Worm (Caenorhabditis elegans): ENCODE data around the gene nhr-48.

Gene nhr-48

ce11 chrX:15713189-15713588, 5.2 kb downstream of the nhr-48 start:
- no peak for TF ChIP-seq unc-62 (GFP tag; optimal IDR thresholded peaks at IDR 0.05)

ce11 chrX:15716971-15717370, 9.0 kb downstream of the nhr-48 start:
- TF ChIP-seq unc-62 (GFP tag; optimal IDR thresholded peaks at IDR 0.05) = no peak

ce11 chrX:15718325-15718724, 10.3 kb downstream of the nhr-48 start, which contains the start of gene ZK662.6:
Gene ZK662.6 (plus strand): TSS chrX:15718625.
- TF ChIP-seq unc-62 (GFP tag; optimal IDR thresholded peaks at IDR 0.05) = no peak

ce11 chrX:15721346-15721745, 13.3 kb downstream of the nhr-48 start, which contains the start of gene ZK662.5:
Gene ZK662.5 (plus strand): TSS chrX:15721646.
- TF ChIP-seq unc-62 (GFP tag; optimal IDR thresholded peaks at IDR 0.05) = no peak

ce11 chrX:15724994-15725393, 17.0 kb downstream of the nhr-48 start:
- TF ChIP-seq unc-62 (GFP tag; optimal IDR thresholded peaks at IDR 0.05) = no peak

- no peak for TF ChIP-seq unc-62 (GFP tag; optimal IDR thresholded peaks at IDR 0.05)
These were observed 17.7 kb downstream of the nhr-48 start, which contains the start of gene lin-15B for ce11 chrX:15725566-15726173. Gene lin-15B (plus strand): TSS chrX:15726123.

ce11 chrX:15730342-15730741, 22.3 kb downstream of the nhr-48 start:
- no peak for TF ChIP-seq unc-62 (GFP tag; optimal IDR thresholded peaks at IDR 0.05)

- no peak for TF ChIP-seq unc-62 (GFP tag; optimal IDR thresholded peaks at IDR 0.05)
These were observed 23.7 kb downstream of the nhr-48 start, which contains the start of gene lin-15A for ce11 chrX:15731668-15732067. Gene lin-15A (plus strand): TSS chrX:15731968.

- no peak for TF ChIP-seq unc-62 (GFP tag; optimal IDR thresholded peaks at IDR 0.05)
These were observed 28.4 kb downstream of the nhr-48 start for ce11 chrX:15736419-15736818.

ce11 chrX:15740526-15740925, 32.5 kb downstream of the nhr-48 start, which contains the start of gene srg-64:
Gene srg-64 (minus strand): TSS chrX:15740626.
- no peak for TF ChIP-seq unc-62 (GFP tag; optimal IDR thresholded peaks at IDR 0.05)

ce11 chrX:15741852-15742251, 33.8 kb downstream of the nhr-48 start:
- no peak for TF ChIP-seq unc-62 (GFP tag; optimal IDR thresholded peaks at IDR 0.05)

ce11 chrX:15742310-15742709, 34.3 kb downstream of the nhr-48 start, which contains the start of gene nhr-255:
Gene nhr-255 (plus strand): TSS chrX:15742610.
- no peak for TF ChIP-seq unc-62 (GFP tag; optimal IDR thresholded peaks at IDR 0.05)

ce11 chrX:15746705-15747104, 38.7 kb downstream of the nhr-48 start, which contains the start of gene srxa-9:
Gene srxa-9 (plus strand): TSS chrX:15747005.
- no peak for TF ChIP-seq unc-62 (GFP tag; optimal IDR thresholded peaks at IDR 0.05)

- no peak for TF ChIP-seq unc-62 (GFP tag; optimal IDR thresholded peaks at IDR 0.05)
These were observed 39.8 kb downstream of the nhr-48 start for ce11 chrX:15747814-15748213.

- no peak for TF ChIP-seq unc-62 (GFP tag; optimal IDR thresholded peaks at IDR 0.05)
These were observed 43.2 kb downstream of the nhr-48 start for ce11 chrX:15751245-15751644.

- TF ChIP-seq unc-62 (GFP tag; optimal IDR thresholded peaks at IDR 0.05) = no peak
These were observed 49.2 kb downstream of the nhr-48 start, which contains the start of gene wrt-4 for ce11 chrX:15757169-15757568. Gene wrt-4 (minus strand): TSS chrX:15757269.

- TF ChIP-seq unc-62 (GFP tag; optimal IDR thresholded peaks at IDR 0.05) = no peak
These were observed 51.2 kb downstream of the nhr-48 start for ce11 chrX:15759222-15759621.
